Worm (Caenorhabditis elegans) whole organism, L1 larva: ENCODE data around the gene ani-3.
"Not testable (repeated sequence)": the region's sequence is repeated elsewhere in the genome, so short reads cannot be mapped to it uniquely, and the experiment has no call there.

Experiments used
- C04F5.9 ChIP-seq: sonication (generic microtip); optimal IDR thresholded peaks from 2 replicates; lab custom pipeline; 2016; ENCODE audit warnings: missing genetic modification characterization, missing compliant biosample characterization
- C16A3.4 ChIP-seq: fragments of 150-350 bp; optimal IDR thresholded peaks from 2 replicates; lab custom pipeline; 2014; ENCODE audit warnings: missing biosample characterization, missing genetic modification characterization
- C34B4.2 ChIP-seq: sonication (generic microtip); optimal IDR thresholded peaks from 2 replicates; lab custom pipeline; 2017; ENCODE audit warnings: mild to moderate bottlenecking, missing genetic modification characterization, missing compliant biosample characterization
- Y116A8C.19 ChIP-seq: sonication (generic microtip); optimal IDR thresholded peaks from 2 replicates; lab custom pipeline; 2016; ENCODE audit warnings: missing compliant biosample characterization, missing genetic modification characterization, borderline replicate concordance
- alr-1 ChIP-seq: fragments of 200-800 bp; sonication (Bioruptor generic); optimal IDR thresholded peaks from 2 replicates; lab custom pipeline; 2018; ENCODE audit warnings: borderline replicate concordance, mild to moderate bottlenecking, missing genetic modification characterization, missing compliant biosample characterization
- ceh-88 ChIP-seq: fragments of 200-800 bp; sonication (Bioruptor generic); IDR thresholded peaks from 2 replicates; pipeline ENCODE4 v1.3.6; 2022; ENCODE audit warnings: missing genetic modification characterization, missing compliant biosample characterization
- ces-1 ChIP-seq: fragments of 150-350 bp; optimal IDR thresholded peaks from 2 replicates; lab custom pipeline; 2014; ENCODE audit warnings: missing biosample characterization, missing genetic modification reagents, missing genetic modification characterization
- dpl-1 ChIP-seq, 3 experiments: fragments of 150-350 bp in 2 of 3; sonication (generic microtip) in 1 of 3; optimal IDR thresholded peaks; 2 replicates each; lab custom pipeline; 2014 to 2017; ENCODE audit warnings: missing biosample characterization in 3 of 3, missing genetic modification characterization in 3 of 3, missing genetic modification reagents in 3 of 3
- ets-5 ChIP-seq: fragments of 200-800 bp; sonication (Bioruptor generic); IDR thresholded peaks from 2 replicates; pipeline ENCODE4 v1.3.6; 2022; ENCODE audit warnings: missing genetic modification characterization, missing compliant biosample characterization
- fkh-10 ChIP-seq: sonication (generic microtip); optimal IDR thresholded peaks from 2 replicates; lab custom pipeline; 2017; ENCODE audit warnings: missing biosample characterization, missing genetic modification reagents, missing genetic modification characterization
- fkh-4 ChIP-seq: sonication (generic microtip); optimal IDR thresholded peaks from 2 replicates; lab custom pipeline; 2016; ENCODE audit warnings: missing compliant biosample characterization, missing genetic modification characterization, borderline replicate concordance
- hlh-4 ChIP-seq: sonication (generic microtip); optimal IDR thresholded peaks from 2 replicates; lab custom pipeline; 2016; ENCODE audit warnings: mild to moderate bottlenecking, missing genetic modification characterization, missing compliant biosample characterization
- hpl-2 ChIP-seq: fragments of 150-350 bp; optimal IDR thresholded peaks from 2 replicates; lab custom pipeline; 2014; ENCODE audit warnings: missing biosample characterization, missing genetic modification reagents, missing genetic modification characterization
- irx-1 ChIP-seq: sonication (generic microtip); optimal IDR thresholded peaks from 2 replicates; lab custom pipeline; 2016; ENCODE audit warnings: missing genetic modification characterization, missing compliant biosample characterization
- isw-1 ChIP-seq: fragments of 200-800 bp; sonication (Bioruptor generic); IDR thresholded peaks from 2 replicates; pipeline ENCODE4 v1.3.6; 2022; ENCODE audit warnings: missing genetic modification characterization, missing compliant biosample characterization
- lin-15B ChIP-seq: fragments of 150-350 bp; sonication (generic microtip); optimal IDR thresholded peaks from 3 replicates; lab custom pipeline; 2014; ENCODE audit warnings: missing biosample characterization, missing genetic modification characterization
- lin-39 ChIP-seq: fragments of 150-350 bp; optimal IDR thresholded peaks from 2 replicates; lab custom pipeline; 2014; ENCODE audit warnings: missing biosample characterization, missing genetic modification reagents, missing genetic modification characterization
- lsy-2 ChIP-seq, 2 experiments: fragments of 150-350 bp; optimal IDR thresholded peaks; 2 replicates each; lab custom pipeline; 2014; ENCODE audit warnings: missing biosample characterization in 2 of 2, missing genetic modification characterization in 2 of 2
- mab-9 ChIP-seq: fragments of 200-800 bp; sonication (Bioruptor generic); IDR thresholded peaks from 2 replicates; pipeline ENCODE4 v1.3.6; 2022; ENCODE audit warnings: missing genetic modification reagents, missing genetic modification characterization, missing compliant biosample characterization
- mdl-1 ChIP-seq, 2 experiments: fragments of 150-350 bp; optimal IDR thresholded peaks; 2 replicates each; lab custom pipeline; 2014 to 2017; ENCODE audit warnings: missing biosample characterization in 2 of 2, missing genetic modification characterization in 2 of 2, inconsistent platforms in 1 of 2
- mef-2 ChIP-seq: fragments of 150-350 bp; optimal IDR thresholded peaks from 2 replicates; lab custom pipeline; 2014; ENCODE audit warnings: missing biosample characterization, missing genetic modification characterization
- mep-1 ChIP-seq: fragments of 150-350 bp; optimal IDR thresholded peaks from 2 replicates; lab custom pipeline; 2014; ENCODE audit warnings: missing biosample characterization, missing genetic modification characterization
- nhr-77 ChIP-seq: fragments of 150-350 bp; optimal IDR thresholded peaks from 2 replicates; lab custom pipeline; 2014; ENCODE audit warnings: missing biosample characterization, missing genetic modification characterization
- nhr-84 ChIP-seq: sonication (generic microtip); optimal IDR thresholded peaks from 2 replicates; lab custom pipeline; 2017; ENCODE audit warnings: missing biosample characterization, missing genetic modification characterization
- nhr-85 ChIP-seq: sonication (generic microtip); peaks from one replicate; lab custom pipeline; 2016; ENCODE audit warnings: missing genetic modification characterization, inconsistent platforms, missing compliant biosample characterization
- pag-3 ChIP-seq: sonication (generic microtip); optimal IDR thresholded peaks from 2 replicates; lab custom pipeline; 2017; ENCODE audit warnings: missing genetic modification characterization, mild to moderate bottlenecking, missing compliant biosample characterization, antibody characterized with exemption, borderline replicate concordance; ENCODE audit not compliant: insufficient read depth
- pax-3 ChIP-seq: fragments of 200-800 bp; sonication (Bioruptor generic); optimal IDR thresholded peaks from 2 replicates; lab custom pipeline; 2018; ENCODE audit warnings: mild to moderate bottlenecking, missing genetic modification characterization, moderate library complexity, missing compliant biosample characterization
- snpc-4 ChIP-seq: fragments of 150-350 bp; optimal IDR thresholded peaks from 2 replicates; lab custom pipeline; 2014; ENCODE audit warnings: missing biosample characterization, missing genetic modification characterization
- swsn-7 ChIP-seq: sonication (generic microtip); optimal IDR thresholded peaks from 2 replicates; lab custom pipeline; 2016; ENCODE audit warnings: missing genetic modification characterization, missing compliant biosample characterization
- unc-130 ChIP-seq: fragments of 150-350 bp; optimal IDR thresholded peaks from 2 replicates; lab custom pipeline; 2017; ENCODE audit warnings: missing biosample characterization, missing genetic modification characterization, inconsistent platforms
- unc-30 ChIP-seq: sonication (generic microtip); optimal IDR thresholded peaks from 2 replicates; lab custom pipeline; 2017; ENCODE audit warnings: missing biosample characterization, missing genetic modification characterization
- vab-15 ChIP-seq: sonication (generic microtip); optimal IDR thresholded peaks from 2 replicates; lab custom pipeline; 2017; ENCODE audit warnings: missing genotype, mild to moderate bottlenecking, missing genetic modification characterization, missing compliant biosample characterization
- xbp-1 ChIP-seq: sonication (generic microtip); optimal IDR thresholded peaks from 2 replicates; lab custom pipeline; 2016; ENCODE audit warnings: missing genetic modification characterization, missing compliant biosample characterization
- zag-1 ChIP-seq: fragments of 150-350 bp; optimal IDR thresholded peaks from 2 replicates; lab custom pipeline; 2014; ENCODE audit warnings: missing biosample characterization, missing genetic modification characterization
- ztf-11 ChIP-seq, 2 experiments: sonication (generic microtip); optimal IDR thresholded peaks; 2 replicates each; lab custom pipeline; 2016 to 2017; ENCODE audit warnings: missing genetic modification characterization in 2 of 2, missing biosample characterization in 1 of 2, missing compliant biosample characterization in 1 of 2

ani-3 gene

ce11 chrV:19710514-19710913 lies 13.0 kb downstream of the ani-3 start, which contains the start of gene Y43F8C.15:
Gene Y43F8C.15, minus strand, starts transcription at chrV:19710614.
- not testable (repeated sequence) for TF ChIP-seq fkh-4, unc-130, irx-1 (tag; lab: Kevin White, UChicago)

ce11 chrV:19711646-19712045 lies 14.1 kb downstream of the ani-3 start, which contains the start of gene Y43F8C.23:
Gene Y43F8C.23, minus strand, starts transcription at chrV:19711746.
- TF ChIP-seq nhr-85; hpl-2 (GFP tag; lab: Kevin White, UChicago); unc-30: not testable (repeated sequence)

- TF ChIP-seq C34B4.2 = no peak
- TF ChIP-seq swsn-7 (tag; lab: Kevin White, UChicago) = no peak
- TF ChIP-seq fkh-10 (GFP tag; lab: Kevin White, UChicago) = no peak
- TF ChIP-seq mab-9 = no peak
- no peak for TF ChIP-seq pax-3 (tag; lab: Kevin White, UChicago)
- no peak for TF ChIP-seq mef-2 (tag; lab: Kevin White, UChicago)
- no peak for TF ChIP-seq Y116A8C.19 (tag; lab: Kevin White, UChicago)
- no peak for TF ChIP-seq C04F5.9 (tag; lab: Kevin White, UChicago)
- no peak for TF ChIP-seq alr-1 (tag; lab: Kevin White, UChicago)
- no peak for TF ChIP-seq snpc-4 (tag; lab: Kevin White, UChicago)
Observed at ce11 chrV:19715419-19715818, 17.9 kb downstream of the ani-3 start, which contains the start of gene Y43F8C.16. Gene Y43F8C.16, minus strand, starts transcription at chrV:19715519.

ce11 chrV:19715847-19716246 lies 18.3 kb downstream of the ani-3 start, which contains the start of gene Y43F8C.17:
Gene Y43F8C.17, plus strand, starts transcription at chrV:19716147.
- TF ChIP-seq lin-39 (tag; lab: Kevin White, UChicago) (no peak), C16A3.4 (tag; lab: Kevin White, UChicago) (no peak), ces-1 (GFP tag; lab: Kevin White, UChicago) (no peak), pag-3 (tag; lab: Kevin White, UChicago) (no peak), vab-15 (tag; lab: Kevin White, UChicago) (no peak), isw-1 (GFP tag; lab: Robert Waterston, UW) (no peak), hlh-4 (tag; lab: Kevin White, UChicago) (no peak), mdl-1 (tag; optimal IDR thresholded peaks at IDR 0.05; lab: Kevin White, UChicago) (no peak), dpl-1 (GFP tag; optimal IDR thresholded peaks at IDR 0.05; lab: Kevin White, UChicago) (no peak), xbp-1 (tag; lab: Kevin White, UChicago) (no peak), zag-1 (tag; lab: Kevin White, UChicago) (no peak), ceh-88 (GFP tag; lab: Robert Waterston, UW) (no peak), ztf-11 (tag; optimal IDR thresholded peaks at IDR 0.05; lab: Kevin White, UChicago) (no peak), lsy-2 (tag; optimal IDR thresholded peaks at IDR 0.05; lab: Kevin White, UChicago) (no peak), nhr-85 (no peak), nhr-77 (tag; lab: Kevin White, UChicago) (no peak), ets-5 (no peak), mef-2 (tag; lab: Kevin White, UChicago) (no peak), lin-15B (no peak), mep-1 (no peak)
- TF ChIP-seq, all 84 proteins: peak for 0

ce11 chrV:19717933-19718332 lies 20.4 kb downstream of the ani-3 start:
- TF ChIP-seq ceh-88 (GFP tag; lab: Robert Waterston, UW) = no peak
- TF ChIP-seq nhr-84 (tag; lab: Kevin White, UChicago) = no peak
- TF ChIP-seq swsn-7 (tag; lab: Kevin White, UChicago) = no peak
